Worm (Caenorhabditis elegans): Measurements from ENCODE around the gene srg-9.

ce11 chrIII:6268061-6268460 lies 11.5 kb upstream of the srg-9 start, which contains the start of gene srg-7:
- TF ChIP-seq lir-1 (GFP tag; conservative IDR thresholded peaks at IDR 0.05) (no peak), bed-2 (GFP tag; IDR thresholded peaks at IDR 0.05) (no peak), nfya-1 (tag; optimal IDR thresholded peaks at IDR 0.05; ENCODE audit: borderline replicate concordance, insufficient read depth) (no peak), lin-26 (GFP tag; IDR thresholded peaks at IDR 0.05) (no peak), C06A6.2 (GFP tag; conservative IDR thresholded peaks at IDR 0.05) (no peak), T07F8.4 (tag; optimal IDR thresholded peaks at IDR 0.05) (no peak), ztf-22 (GFP tag; optimal IDR thresholded peaks at IDR 0.05) (no peak), Y53F4B.3 (GFP tag; IDR thresholded peaks at IDR 0.05) (no peak), ztf-28 (GFP tag; IDR thresholded peaks at IDR 0.05) (no peak)
